Worm (Caenorhabditis elegans) whole organism, L1 larva: ENCODE data around the gene sec-61.G.

ENCODE experiments used
- C34B4.2 ChIP-seq: sonication (generic microtip); optimal IDR thresholded peaks from 2 replicates; lab custom pipeline; 2017; ENCODE audit warnings: mild to moderate bottlenecking, missing genetic modification characterization, missing compliant biosample characterization
- F16B12.6 ChIP-seq: fragments of 150-350 bp; optimal IDR thresholded peaks from 2 replicates; lab custom pipeline; 2014; ENCODE audit warnings: missing biosample characterization, missing genetic modification characterization
- Y116A8C.19 ChIP-seq: sonication (generic microtip); optimal IDR thresholded peaks from 2 replicates; lab custom pipeline; 2016; ENCODE audit warnings: missing compliant biosample characterization, missing genetic modification characterization, borderline replicate concordance
- aly-2 ChIP-seq: fragments of 150-350 bp; optimal IDR thresholded peaks from 2 replicates; lab custom pipeline; 2014; ENCODE audit warnings: missing biosample characterization, missing genetic modification characterization
- ama-1 ChIP-seq: fragments of 150-350 bp; optimal IDR thresholded peaks from 2 replicates; lab custom pipeline; 2014
- ceh-90 ChIP-seq: sonication (generic microtip); optimal IDR thresholded peaks from 2 replicates; lab custom pipeline; 2016; ENCODE audit warnings: missing genetic modification characterization, missing compliant biosample characterization
- dpl-1 ChIP-seq, 3 experiments: fragments of 150-350 bp in 2 of 3; sonication (generic microtip) in 1 of 3; optimal IDR thresholded peaks; 2 replicates each; lab custom pipeline; 2014 to 2017; ENCODE audit warnings: missing biosample characterization in 3 of 3, missing genetic modification characterization in 3 of 3, missing genetic modification reagents in 3 of 3
- dsc-1 ChIP-seq: sonication (generic microtip); optimal IDR thresholded peaks from 2 replicates; lab custom pipeline; 2016; ENCODE audit warnings: mild to moderate bottlenecking, missing genetic modification characterization, missing compliant biosample characterization
- efl-3 ChIP-seq: fragments of 200-800 bp; sonication (Bioruptor generic); optimal IDR thresholded peaks from 2 replicates; lab custom pipeline; 2018; ENCODE audit warnings: mild to moderate bottlenecking, missing genetic modification characterization, missing compliant biosample characterization
- egl-13 ChIP-seq: sonication (generic microtip); optimal IDR thresholded peaks from 2 replicates; lab custom pipeline; 2016; ENCODE audit warnings: missing genotype, missing genetic modification reagents, missing genetic modification characterization, missing compliant biosample characterization
- egl-27 ChIP-seq, 2 experiments: fragments of 150-350 bp in 1 of 2; sonication (generic microtip); optimal IDR thresholded peaks; 3 replicates each; lab custom pipeline; 2017 to 2018; ENCODE audit warnings: missing biosample characterization in 2 of 2, missing genetic modification characterization in 2 of 2, missing genetic modification reagents in 2 of 2
- fkh-8 ChIP-seq: sonication (generic microtip); optimal IDR thresholded peaks from 2 replicates; lab custom pipeline; 2016; ENCODE audit warnings: mild to moderate bottlenecking, missing genetic modification characterization, missing compliant biosample characterization
- hlh-4 ChIP-seq: sonication (generic microtip); optimal IDR thresholded peaks from 2 replicates; lab custom pipeline; 2016; ENCODE audit warnings: mild to moderate bottlenecking, missing genetic modification characterization, missing compliant biosample characterization
- isw-1 ChIP-seq: fragments of 200-800 bp; sonication (Bioruptor generic); IDR thresholded peaks from 2 replicates; pipeline ENCODE4 v1.3.6; 2022; ENCODE audit warnings: missing genetic modification characterization, missing compliant biosample characterization
- jun-1 ChIP-seq: fragments of 150-350 bp; optimal IDR thresholded peaks from 2 replicates; lab custom pipeline; 2014; ENCODE audit warnings: missing biosample characterization, missing genetic modification reagents, missing genetic modification characterization
- lin-14 ChIP-seq: fragments of 200-800 bp; sonication (Bioruptor generic); optimal IDR thresholded peaks from 2 replicates; lab custom pipeline; 2018; ENCODE audit warnings: mild to moderate bottlenecking, missing genetic modification characterization, moderate library complexity, missing compliant biosample characterization
- lin-35 ChIP-seq, 2 experiments: fragments of 150-350 bp; optimal IDR thresholded peaks; 2 replicates each; lab custom pipeline; 2014; ENCODE audit warnings: missing biosample characterization in 2 of 2, missing genetic modification characterization in 2 of 2, missing genetic modification reagents in 2 of 2
- lin-39 ChIP-seq: fragments of 150-350 bp; optimal IDR thresholded peaks from 2 replicates; lab custom pipeline; 2014; ENCODE audit warnings: missing biosample characterization, missing genetic modification reagents, missing genetic modification characterization
- lir-3 ChIP-seq: sonication (generic microtip); optimal IDR thresholded peaks from 2 replicates; lab custom pipeline; 2016; ENCODE audit warnings: mild to moderate bottlenecking, missing genetic modification characterization, moderate library complexity, missing compliant biosample characterization; ENCODE audit not compliant: poor library complexity
- mab-9 ChIP-seq: fragments of 200-800 bp; sonication (Bioruptor generic); IDR thresholded peaks from 2 replicates; pipeline ENCODE4 v1.3.6; 2022; ENCODE audit warnings: missing genetic modification reagents, missing genetic modification characterization, missing compliant biosample characterization
- mdl-1 ChIP-seq, 2 experiments: fragments of 150-350 bp; optimal IDR thresholded peaks; 2 replicates each; lab custom pipeline; 2014 to 2017; ENCODE audit warnings: missing biosample characterization in 2 of 2, missing genetic modification characterization in 2 of 2, inconsistent platforms in 1 of 2
- mep-1 ChIP-seq: fragments of 150-350 bp; optimal IDR thresholded peaks from 2 replicates; lab custom pipeline; 2014; ENCODE audit warnings: missing biosample characterization, missing genetic modification characterization
- nhr-12 ChIP-seq: sonication (generic microtip); optimal IDR thresholded peaks from 2 replicates; lab custom pipeline; 2017; ENCODE audit warnings: missing biosample characterization, missing genetic modification characterization
- nhr-19 ChIP-seq: fragments of 200-800 bp; sonication (Bioruptor generic); conservative IDR thresholded peaks from 2 replicates; pipeline ENCODE4 v1.3.6; 2022; ENCODE audit warnings: missing genetic modification characterization, missing compliant biosample characterization
- nhr-20 ChIP-seq: sonication (generic microtip); optimal IDR thresholded peaks from 2 replicates; lab custom pipeline; 2016; ENCODE audit warnings: mild to moderate bottlenecking, missing genetic modification characterization, missing compliant biosample characterization
- nhr-237 ChIP-seq: fragments of 150-350 bp; optimal IDR thresholded peaks from 2 replicates; lab custom pipeline; 2014; ENCODE audit warnings: missing biosample characterization, missing genetic modification characterization
- nhr-28 ChIP-seq: fragments of 150-350 bp; optimal IDR thresholded peaks from 2 replicates; lab custom pipeline; 2014; ENCODE audit warnings: missing biosample characterization, missing genetic modification characterization
- nhr-47 ChIP-seq: sonication (generic microtip); optimal IDR thresholded peaks from 2 replicates; lab custom pipeline; 2016; ENCODE audit warnings: mild to moderate bottlenecking, missing genetic modification characterization, moderate library complexity, missing compliant biosample characterization
- nhr-71 ChIP-seq: sonication (generic microtip); optimal IDR thresholded peaks from 2 replicates; lab custom pipeline; 2016; ENCODE audit warnings: mild to moderate bottlenecking, missing genetic modification characterization, moderate library complexity, missing compliant biosample characterization
- nhr-76 ChIP-seq: sonication (generic microtip); optimal IDR thresholded peaks from 2 replicates; lab custom pipeline; 2017; ENCODE audit warnings: missing biosample characterization, missing genetic modification characterization
- nhr-85 ChIP-seq: sonication (generic microtip); peaks from one replicate; lab custom pipeline; 2016; ENCODE audit warnings: missing genetic modification characterization, inconsistent platforms, missing compliant biosample characterization
- nhr-90 ChIP-seq: sonication (generic microtip); optimal IDR thresholded peaks from 2 replicates; lab custom pipeline; 2016; ENCODE audit warnings: mild to moderate bottlenecking, missing genetic modification characterization, missing compliant biosample characterization; ENCODE audit not compliant: poor library complexity
- pax-3 ChIP-seq: fragments of 200-800 bp; sonication (Bioruptor generic); optimal IDR thresholded peaks from 2 replicates; lab custom pipeline; 2018; ENCODE audit warnings: mild to moderate bottlenecking, missing genetic modification characterization, moderate library complexity, missing compliant biosample characterization
- pqm-1 ChIP-seq: sonication (generic microtip); optimal IDR thresholded peaks from 3 replicates; lab custom pipeline; 2017; ENCODE audit warnings: missing biosample characterization, missing genetic modification characterization
- rnt-1 ChIP-seq: sonication (generic microtip); optimal IDR thresholded peaks from 2 replicates; lab custom pipeline; 2016; ENCODE audit warnings: mild to moderate bottlenecking, missing genetic modification characterization, moderate library complexity, missing compliant biosample characterization
- snpc-4 ChIP-seq: fragments of 150-350 bp; optimal IDR thresholded peaks from 2 replicates; lab custom pipeline; 2014; ENCODE audit warnings: missing biosample characterization, missing genetic modification characterization
- snu-23 ChIP-seq: sonication (generic microtip); optimal IDR thresholded peaks from 2 replicates; lab custom pipeline; 2016; ENCODE audit warnings: missing genetic modification characterization, missing compliant biosample characterization
- sox-4 ChIP-seq: sonication (generic microtip); optimal IDR thresholded peaks from 2 replicates; lab custom pipeline; 2016; ENCODE audit warnings: missing genetic modification characterization, missing compliant biosample characterization
- sptf-1 ChIP-seq: fragments of 150-350 bp; optimal IDR thresholded peaks from 2 replicates; lab custom pipeline; 2014; ENCODE audit warnings: missing biosample characterization, missing genetic modification characterization
- sup-37 ChIP-seq: fragments of 200-800 bp; sonication (Bioruptor generic); optimal IDR thresholded peaks from 2 replicates; lab custom pipeline; 2018; ENCODE audit warnings: mild to moderate bottlenecking, missing genetic modification characterization, missing compliant biosample characterization
- tlp-1 ChIP-seq: fragments of 150-350 bp; optimal IDR thresholded peaks from 2 replicates; lab custom pipeline; 2014; ENCODE audit warnings: missing biosample characterization, missing genetic modification characterization
- unc-30 ChIP-seq: sonication (generic microtip); optimal IDR thresholded peaks from 2 replicates; lab custom pipeline; 2017; ENCODE audit warnings: missing biosample characterization, missing genetic modification characterization
- unc-86 ChIP-seq: sonication (generic microtip); optimal IDR thresholded peaks from 2 replicates; lab custom pipeline; 2016; ENCODE audit warnings: missing genetic modification characterization, missing compliant biosample characterization
- vab-15 ChIP-seq: sonication (generic microtip); optimal IDR thresholded peaks from 2 replicates; lab custom pipeline; 2017; ENCODE audit warnings: missing genotype, mild to moderate bottlenecking, missing genetic modification characterization, missing compliant biosample characterization
- xbp-1 ChIP-seq: sonication (generic microtip); optimal IDR thresholded peaks from 2 replicates; lab custom pipeline; 2016; ENCODE audit warnings: missing genetic modification characterization, missing compliant biosample characterization
- zag-1 ChIP-seq: fragments of 150-350 bp; optimal IDR thresholded peaks from 2 replicates; lab custom pipeline; 2014; ENCODE audit warnings: missing biosample characterization, missing genetic modification characterization
- zip-4 ChIP-seq: fragments of 200-800 bp; sonication (Bioruptor generic); optimal IDR thresholded peaks from 2 replicates; lab custom pipeline; 2018; ENCODE audit warnings: mild to moderate bottlenecking, missing genetic modification characterization, moderate library complexity, missing compliant biosample characterization
- ztf-11 ChIP-seq, 2 experiments: sonication (generic microtip); optimal IDR thresholded peaks; 2 replicates each; lab custom pipeline; 2016 to 2017; ENCODE audit warnings: missing genetic modification characterization in 2 of 2, missing biosample characterization in 1 of 2, missing compliant biosample characterization in 1 of 2
- ztf-4 ChIP-seq: fragments of 150-350 bp; optimal IDR thresholded peaks from 2 replicates; lab custom pipeline; 2014; ENCODE audit warnings: missing biosample characterization, missing genetic modification characterization

Gene sec-61.G

ce11 chrV:10871457-10871861 lies 25.5 kb downstream of the sec-61.G start (continued):
- no peak for TF ChIP-seq efl-3 (GFP tag; lab: Kevin White, UChicago)
- TF ChIP-seq ama-1: no peak
- no peak for TF ChIP-seq Y116A8C.19 (tag; lab: Kevin White, UChicago)
- TF ChIP-seq ztf-4 (tag; lab: Kevin White, UChicago): peak; percentile 68
- no peak for TF ChIP-seq nhr-28 (tag; lab: Kevin White, UChicago)

DNA sequence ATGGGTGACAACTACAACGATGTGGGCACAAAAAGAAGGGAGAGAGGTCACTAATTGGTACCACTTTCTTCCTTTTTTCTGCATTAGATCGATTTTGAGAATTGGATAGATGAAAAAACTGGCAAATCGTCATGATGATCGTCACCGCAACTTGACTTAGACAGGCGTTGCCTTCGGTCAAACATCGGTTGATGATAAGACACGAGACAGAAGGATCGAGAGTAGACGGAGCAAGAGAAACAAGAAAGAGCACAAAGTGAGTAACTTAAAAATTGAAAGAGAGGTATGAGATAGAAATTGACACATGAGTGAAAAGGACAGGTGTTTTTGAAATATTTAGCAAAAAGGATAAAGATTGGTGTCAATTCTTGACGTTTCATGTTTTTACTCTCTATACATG lies 26.9 kb downstream of the sec-61.G start:
- TF ChIP-seq ztf-4 (tag; lab: Kevin White, UChicago) (no peak), lin-14 (peak; percentile 61), nhr-12 (tag; lab: Kevin White, UChicago) (no peak), egl-13 (no peak), nhr-19 (GFP tag; lab: Robert Waterston, UW) (peak; percentile 28), rnt-1 (tag; lab: Kevin White, UChicago) (peak; percentile 45), mdl-1 (tag; optimal IDR thresholded peaks at IDR 0.05; lab: Kevin White, UChicago) (peak in 1 of 2 experiments; percentile 26), dsc-1 (tag; lab: Kevin White, UChicago) (peak; percentile 9), F16B12.6 (tag; lab: Kevin White, UChicago) (no peak), nhr-85 (tag; lab: Kevin White, UChicago) (peak; percentile 31), nhr-71 (tag; lab: Kevin White, UChicago) (peak; percentile 63), nhr-76 (tag; lab: Kevin White, UChicago) (no peak)

- TF ChIP-seq mab-9 (GFP tag; lab: Robert Waterston, UW): 0 out of 2 replicates have a peak, but pooled peaks have one; percentile 42
- TF ChIP-seq unc-30 (tag; lab: Kevin White, UChicago): no peak
- TF ChIP-seq Y116A8C.19 (tag; lab: Kevin White, UChicago): no peak
- TF ChIP-seq jun-1 (tag; lab: Kevin White, UChicago): no peak
- TF ChIP-seq nhr-47: peak; percentile 77
- no peak for TF ChIP-seq lin-39
- no peak for TF ChIP-seq snpc-4 (tag; lab: Kevin White, UChicago)
- TF ChIP-seq sox-4: peak; percentile 27
- TF ChIP-seq nhr-90 (tag; lab: Kevin White, UChicago): peak; percentile 56
- TF ChIP-seq zag-1 (tag; lab: Kevin White, UChicago): no peak
- peak; percentile 91 for TF ChIP-seq lin-14
- no peak for TF ChIP-seq C34B4.2 (tag; lab: Kevin White, UChicago)
- peak; percentile 88 for TF ChIP-seq nhr-85 (tag; lab: Kevin White, UChicago)
- TF ChIP-seq lir-3: no peak
- TF ChIP-seq vab-15 (tag; lab: Kevin White, UChicago): no peak
- no peak for TF ChIP-seq ama-1
- no peak for TF ChIP-seq pax-3 (tag; lab: Kevin White, UChicago)
- TF ChIP-seq mep-1: peak; percentile 14
- TF ChIP-seq sup-37: no peak
- no peak for TF ChIP-seq egl-27 (tag; optimal IDR thresholded peaks at IDR 0.05; lab: Kevin White, UChicago)
- no peak for TF ChIP-seq aly-2 (tag; lab: Kevin White, UChicago)
- TF ChIP-seq nhr-76 (tag; lab: Kevin White, UChicago): no peak
- TF ChIP-seq zip-4 (GFP tag; lab: Kevin White, UChicago): no peak
- TF ChIP-seq ztf-11 (tag; optimal IDR thresholded peaks at IDR 0.05; lab: Kevin White, UChicago): no peak
- TF ChIP-seq lin-35 (GFP tag; optimal IDR thresholded peaks at IDR 0.05; lab: Kevin White, UChicago): peak; percentile 27 to 37
- TF ChIP-seq nhr-237 (tag; lab: Kevin White, UChicago): no peak
- no peak for TF ChIP-seq nhr-12 (tag; lab: Kevin White, UChicago)
- peak; percentile 75 for TF ChIP-seq nhr-20
- TF ChIP-seq hlh-4 (tag; lab: Kevin White, UChicago): no peak
- peak; percentile 74 for TF ChIP-seq snu-23 (GFP tag; lab: Kevin White, UChicago)
- no peak for TF ChIP-seq dpl-1 (GFP tag; optimal IDR thresholded peaks at IDR 0.05; lab: Kevin White, UChicago)
- no peak for TF ChIP-seq ceh-90
- no peak for TF ChIP-seq sptf-1 (tag; lab: Kevin White, UChicago)
- peak; percentile 80 for TF ChIP-seq fkh-8 (tag; lab: Kevin White, UChicago)
- TF ChIP-seq isw-1 (GFP tag; lab: Robert Waterston, UW): no peak
- peak; percentile 31 for TF ChIP-seq unc-86 (tag; lab: Kevin White, UChicago)
- TF ChIP-seq ztf-4 (tag; lab: Kevin White, UChicago): no peak
- peak; percentile 41 for TF ChIP-seq xbp-1 (tag; lab: Kevin White, UChicago)
- no peak for TF ChIP-seq tlp-1
- no peak for TF ChIP-seq pqm-1 (tag; lab: Kevin White, UChicago)
Measured at ce11 chrV:10867586-10867985, 29.4 kb downstream of the sec-61.G start.
